Fruit fly (Drosophila melanogaster) whole organism, embryonic: Measurements from ENCODE around the gene Acn.

Experiments
- Abd-B ChIP-seq: fragments of 200-800 bp; sonication (Bioruptor generic); optimal IDR thresholded peaks from 2 replicates; lab custom pipeline; 2018; ENCODE audit warnings: missing biosample characterization, mild to moderate bottlenecking, missing genetic modification characterization, moderate library complexity
- Atf3 ChIP-seq: fragments of 200-800 bp; sonication (Bioruptor generic); optimal IDR thresholded peaks from 3 replicates; lab custom pipeline; 2016; ENCODE audit warnings: missing biosample characterization, missing genetic modification characterization
- CG14014 ChIP-seq: fragments of 200-800 bp; sonication (Bioruptor generic); IDR thresholded peaks from 2 replicates; pipeline ENCODE4 v1.3.6; 2022; ENCODE audit warnings: missing biosample characterization, missing genetic modification characterization
- CG14050 ChIP-seq: fragments of 200-800 bp; sonication (Bioruptor generic); IDR thresholded peaks from 3 replicates; pipeline ENCODE4 v1.3.6; 2022; ENCODE audit warnings: missing biosample characterization, missing genetic modification characterization
- CG18764 ChIP-seq: fragments of 200-800 bp; sonication (Bioruptor generic); optimal IDR thresholded peaks from 3 replicates; lab custom pipeline; 2016; ENCODE audit warnings: missing biosample characterization, missing genetic modification characterization
- CG2199 ChIP-seq: fragments of 200-800 bp; sonication (Bioruptor generic); IDR thresholded peaks from 3 replicates; pipeline ENCODE4 v1.3.6; 2022; ENCODE audit warnings: missing biosample characterization, missing genetic modification characterization
- CG5953 ChIP-seq: fragments of 200-800 bp; sonication (Bioruptor generic); IDR thresholded peaks from 2 replicates; pipeline ENCODE4 v1.3.6; 2022; ENCODE audit warnings: missing biosample characterization, missing genetic modification characterization
- CG6254 ChIP-seq: fragments of 200-800 bp; sonication (Bioruptor generic); optimal IDR thresholded peaks from 3 replicates; lab custom pipeline; 2017; ENCODE audit warnings: mild to moderate bottlenecking, missing biosample characterization, missing genetic modification reagents, missing genetic modification characterization
- CG7271 ChIP-seq: fragments of 200-800 bp; sonication (Bioruptor generic); optimal IDR thresholded peaks from 2 replicates; lab custom pipeline; 2018; ENCODE audit warnings: missing biosample characterization, mild to moderate bottlenecking, missing genetic modification characterization, moderate library complexity
- CG7928 ChIP-seq: fragments of 200-800 bp; sonication (Bioruptor generic); optimal IDR thresholded peaks from 2 replicates; lab custom pipeline; 2017; ENCODE audit warnings: missing biosample characterization, mild to moderate bottlenecking, missing genetic modification characterization
- CG8281 ChIP-seq: fragments of 200-800 bp; sonication (Bioruptor generic); optimal IDR thresholded peaks from 2 replicates; lab custom pipeline; 2018; ENCODE audit warnings: missing biosample characterization, mild to moderate bottlenecking, missing genetic modification characterization, moderate library complexity
- CG8765 ChIP-seq: fragments of 200-800 bp; sonication (Bioruptor generic); IDR thresholded peaks from 2 replicates; pipeline ENCODE4 v1.3.6; 2022; ENCODE audit warnings: missing biosample characterization, missing genetic modification characterization
- CG9817 ChIP-seq: fragments of 200-800 bp; sonication (Bioruptor generic); optimal IDR thresholded peaks from 2 replicates; lab custom pipeline; 2018; ENCODE audit warnings: missing biosample characterization, mild to moderate bottlenecking, missing genetic modification characterization, moderate library complexity
- CG9932 ChIP-seq: fragments of 200-800 bp; sonication (Bioruptor generic); IDR thresholded peaks from 2 replicates; pipeline ENCODE4 v1.3.6; 2022; ENCODE audit warnings: missing biosample characterization, missing genetic modification characterization
- CoRest ChIP-seq: fragments of 200-800 bp; sonication (Bioruptor generic); optimal IDR thresholded peaks from 3 replicates; lab custom pipeline; 2018; ENCODE audit warnings: missing biosample characterization, mild to moderate bottlenecking, missing genetic modification characterization, moderate library complexity
- D19A ChIP-seq: fragments of 200-800 bp; optimal IDR thresholded peaks from 3 replicates; lab custom pipeline; 2019; ENCODE audit warnings: missing biosample characterization, mild to moderate bottlenecking, missing genetic modification characterization, moderate library complexity
- Dll ChIP-seq: fragments of 200-800 bp; sonication (Bioruptor generic); IDR thresholded peaks from 4 replicates; pipeline ENCODE4 v1.3.6; 2022; ENCODE audit warnings: missing biosample characterization, missing genetic modification characterization; ENCODE audit not compliant: partially characterized antibody
- Dp ChIP-seq: fragments of 200-800 bp; sonication (Bioruptor generic); optimal IDR thresholded peaks from 2 replicates; lab custom pipeline; 2018; ENCODE audit warnings: missing biosample characterization, mild to moderate bottlenecking, missing genetic modification characterization, moderate library complexity
- Drgx ChIP-seq: fragments of 200-800 bp; sonication (Bioruptor generic); IDR thresholded peaks from 2 replicates; pipeline ENCODE4 v1.3.6; 2022; ENCODE audit warnings: missing biosample characterization, missing genetic modification characterization
- GATAe ChIP-seq: fragments of 200-800 bp; sonication (Bioruptor generic); conservative IDR thresholded peaks from 2 replicates; pipeline ENCODE4 v1.3.6; 2022; ENCODE audit warnings: missing biosample characterization, missing genetic modification characterization
- HLHmδ ChIP-seq: fragments of 200-800 bp; sonication (Bioruptor generic); optimal IDR thresholded peaks from 2 replicates; lab custom pipeline; 2018; ENCODE audit warnings: missing biosample characterization, mild to moderate bottlenecking, missing genetic modification characterization, moderate library complexity
- Hmx ChIP-seq: fragments of 200-800 bp; sonication (Bioruptor generic); optimal IDR thresholded peaks from 2 replicates; lab custom pipeline; 2016; ENCODE audit warnings: missing biosample characterization, missing genetic modification characterization
- Meics ChIP-seq: fragments of 200-800 bp; sonication (Bioruptor generic); optimal IDR thresholded peaks from 2 replicates; lab custom pipeline; 2017; ENCODE audit warnings: missing biosample characterization, mild to moderate bottlenecking, missing genetic modification characterization
- Nf-YB ChIP-seq: fragments of 200-800 bp; sonication (Bioruptor generic); optimal IDR thresholded peaks from 3 replicates; lab custom pipeline; 2019; ENCODE audit warnings: missing biosample characterization, mild to moderate bottlenecking, missing genetic modification characterization, moderate library complexity
- Nf-YC ChIP-seq: fragments of 200-800 bp; optimal IDR thresholded peaks from 3 replicates; lab custom pipeline; 2019; ENCODE audit warnings: missing biosample characterization, mild to moderate bottlenecking, missing genetic modification characterization, moderate library complexity
- Usf ChIP-seq: fragments of 200-800 bp; sonication (Bioruptor generic); optimal IDR thresholded peaks from 2 replicates; lab custom pipeline; 2017; ENCODE audit warnings: missing genotype, missing biosample characterization, missing genetic modification characterization
- Xrp1 ChIP-seq: fragments of 200-800 bp; sonication (Bioruptor generic); IDR thresholded peaks from 2 replicates; pipeline ENCODE4 v1.3.6; 2022; ENCODE audit warnings: missing biosample characterization, missing genetic modification characterization
- al ChIP-seq: fragments of 200-800 bp; sonication (Bioruptor generic); IDR thresholded peaks from 2 replicates; pipeline ENCODE4 v1.3.6; 2022; ENCODE audit warnings: missing biosample characterization, missing genetic modification characterization
- ap ChIP-seq: fragments of 200-800 bp; sonication (Bioruptor generic); IDR thresholded peaks from 2 replicates; pipeline ENCODE4 v1.3.6; 2022; ENCODE audit warnings: missing biosample characterization, missing genetic modification characterization
- ara ChIP-seq: fragments of 200-800 bp; sonication (Bioruptor generic); IDR thresholded peaks from 2 replicates; pipeline ENCODE4 v1.3.6; 2022; ENCODE audit warnings: missing biosample characterization, missing genetic modification characterization
- ato ChIP-seq: fragments of 200-800 bp; sonication (Bioruptor generic); IDR thresholded peaks from 2 replicates; pipeline ENCODE4 v1.3.6; 2022; ENCODE audit warnings: missing biosample characterization, missing genetic modification characterization; ENCODE audit not compliant: partially characterized antibody
- az2 ChIP-seq: fragments of 200-800 bp; sonication (Bioruptor generic); optimal IDR thresholded peaks from 3 replicates; lab custom pipeline; 2016; ENCODE audit warnings: missing biosample characterization, missing genetic modification characterization
- bcd ChIP-seq: fragments of 200-800 bp; sonication (Bioruptor generic); optimal IDR thresholded peaks from 2 replicates; lab custom pipeline; 2017; ENCODE audit warnings: missing biosample characterization, mild to moderate bottlenecking, missing genetic modification characterization
- croc ChIP-seq: fragments of 200-800 bp; sonication (Bioruptor generic); conservative IDR thresholded peaks from 3 replicates; pipeline ENCODE4 v1.3.6; 2022; ENCODE audit warnings: missing biosample characterization, missing genetic modification characterization
- crp ChIP-seq, 2 experiments: fragments of 200-800 bp; sonication (Bioruptor generic); optimal IDR thresholded peaks; 2 replicates in 1 of 2; 3 replicates in 1 of 2; lab custom pipeline; 2017; ENCODE audit warnings: missing biosample characterization in 2 of 2, missing genetic modification characterization in 2 of 2, mild to moderate bottlenecking in 1 of 2, moderate library complexity in 1 of 2
- cwo ChIP-seq: fragments of 200-800 bp; sonication (Bioruptor generic); optimal IDR thresholded peaks from 3 replicates; lab custom pipeline; 2017; ENCODE audit warnings: missing biosample characterization, missing genetic modification characterization, mild to moderate bottlenecking, moderate library complexity, missing genetic modification reagents
- da ChIP-seq: fragments of 200-800 bp; sonication (Bioruptor generic); optimal IDR thresholded peaks from 2 replicates; lab custom pipeline; 2016; ENCODE audit warnings: missing biosample characterization, missing genetic modification characterization
- dan ChIP-seq: fragments of 200-800 bp; sonication (Bioruptor generic); IDR thresholded peaks from 2 replicates; pipeline ENCODE4 v1.3.6; 2022; ENCODE audit warnings: missing biosample characterization, missing genetic modification characterization
- dysf ChIP-seq: fragments of 200-800 bp; sonication (Bioruptor generic); IDR thresholded peaks from 3 replicates; pipeline ENCODE4 v1.3.6; 2022; ENCODE audit warnings: missing biosample characterization, missing genetic modification characterization
- hkb ChIP-seq, 2 experiments: fragments of 200-800 bp in 1 of 2; fragments of >200 bp in 1 of 2; sonication (Bioruptor generic) in 1 of 2; IDR thresholded peaks in 1 of 2; optimal IDR thresholded peaks in 1 of 2; 2 replicates each; pipeline versions ENCODE4 v1.3.6 to Lab custom; 2017 to 2022; ENCODE audit warnings: missing biosample characterization in 1 of 2, missing genetic modification characterization in 1 of 2
- jing ChIP-seq: fragments of 200-800 bp; sonication (Bioruptor generic); optimal IDR thresholded peaks from 2 replicates; lab custom pipeline; 2018; ENCODE audit warnings: missing biosample characterization, mild to moderate bottlenecking, missing genetic modification characterization
- klu ChIP-seq: fragments of 200-800 bp; sonication (Bioruptor generic); IDR thresholded peaks from 2 replicates; pipeline ENCODE4 v1.3.6; 2022; ENCODE audit warnings: missing biosample characterization, missing genetic modification characterization
- lilli ChIP-seq: fragments of 200-800 bp; sonication (Bioruptor generic); optimal IDR thresholded peaks from 3 replicates; lab custom pipeline; 2016; ENCODE audit warnings: missing biosample characterization, missing genetic modification characterization
- lov ChIP-seq, 2 experiments: fragments of 200-800 bp in 1 of 2; fragments of >200 bp in 1 of 2; sonication (Bioruptor generic) in 1 of 2; IDR thresholded peaks in 1 of 2; optimal IDR thresholded peaks in 1 of 2; 2 replicates in 1 of 2; 3 replicates in 1 of 2; pipeline versions ENCODE4 v1.3.6 to Lab custom; 2017 to 2022; ENCODE audit warnings: missing biosample characterization in 1 of 2, missing genetic modification characterization in 1 of 2
- oc ChIP-seq: fragments of 200-800 bp; sonication (Bioruptor generic); optimal IDR thresholded peaks from 2 replicates; lab custom pipeline; 2018; ENCODE audit warnings: missing biosample characterization, mild to moderate bottlenecking, missing genetic modification characterization, moderate library complexity
- prd ChIP-seq, 3 experiments: fragments of >200 bp in 2 of 3; fragments of 200-800 bp in 1 of 3; sonication (Bioruptor generic) in 1 of 3; optimal IDR thresholded peaks in 2 of 3; IDR thresholded peaks in 1 of 3; 2 replicates in 2 of 3; 3 replicates in 1 of 3; pipeline versions ENCODE4 v1.3.6 to Lab custom; 2017 to 2022; ENCODE audit warnings: missing biosample characterization in 1 of 3, missing genetic modification characterization in 1 of 3
- schlank ChIP-seq: fragments of 200-800 bp; sonication (Bioruptor generic); optimal IDR thresholded peaks from 2 replicates; lab custom pipeline; 2018; ENCODE audit warnings: missing biosample characterization, mild to moderate bottlenecking, missing genetic modification characterization
- unc-4 ChIP-seq: fragments of 200-800 bp; sonication (Bioruptor generic); IDR thresholded peaks from 2 replicates; pipeline ENCODE4 v1.3.6; 2022; ENCODE audit warnings: missing biosample characterization, missing genetic modification characterization; ENCODE audit not compliant: partially characterized antibody

Acn gene

dm6 chr2L:19083320-19083764 lies 38.2 kb downstream of the Acn start (continued):
- TF ChIP-seq unc-4 = no peak
- TF ChIP-seq lov (optimal IDR thresholded peaks at IDR 0.05; lab: Kevin White, UChicago) = no peak
- TF ChIP-seq lov (GFP tag; IDR thresholded peaks at IDR 0.05; lab: Robert Waterston, UW) = no peak
- TF ChIP-seq jing (GFP tag; lab: Kevin White, UChicago) = no peak
- no peak for TF ChIP-seq cwo (GFP tag; lab: Kevin White, UChicago)
- no peak for TF ChIP-seq az2 (GFP tag; lab: Kevin White, UChicago)
- no peak for TF ChIP-seq D19A
- TF ChIP-seq Atf3 (GFP tag; lab: Kevin White, UChicago) = no peak
- no peak for TF ChIP-seq CG14050
- no peak for TF ChIP-seq CG5953 (GFP tag; lab: Robert Waterston, UW)
- TF ChIP-seq CG7928 = no peak
- TF ChIP-seq prd (optimal IDR thresholded peaks at IDR 0.05; lab: Kevin White, UChicago) = no peak
- TF ChIP-seq prd (GFP tag; IDR thresholded peaks at IDR 0.05; lab: Robert Waterston, UW) = no peak
- TF ChIP-seq Meics = no peak
- TF ChIP-seq ato (GFP tag; lab: Robert Waterston, UW) = no peak
- TF ChIP-seq dysf (GFP tag; lab: Robert Waterston, UW) = no peak
- TF ChIP-seq da (GFP tag; lab: Kevin White, UChicago) = no peak
- TF ChIP-seq croc (GFP tag; lab: Robert Waterston, UW) = no peak
- TF ChIP-seq Dp (GFP tag; lab: Kevin White, UChicago) = no peak
- no peak for TF ChIP-seq CG9817 (tag; lab: Kevin White, UChicago)
- peak; percentile 93 for TF ChIP-seq Nf-YB
- no peak for TF ChIP-seq HLHmδ
- no peak for TF ChIP-seq crp (GFP tag; optimal IDR thresholded peaks at IDR 0.05; lab: Kevin White, UChicago)
- no peak for TF ChIP-seq lilli
- TF ChIP-seq Nf-YC (tag; lab: Kevin White, UChicago) = peak; percentile 95
- no peak for TF ChIP-seq Xrp1 (GFP tag; lab: Robert Waterston, UW)
- TF ChIP-seq al = no peak
- no peak for TF ChIP-seq dan (GFP tag; lab: Robert Waterston, UW)
- no peak for TF ChIP-seq ara
- TF ChIP-seq Drgx (GFP tag; lab: Robert Waterston, UW) = peak; percentile 15; the same call in 1 of the 2 replicates
- no peak for TF ChIP-seq klu (GFP tag; lab: Robert Waterston, UW)
- TF ChIP-seq CG6254 (GFP tag; lab: Kevin White, UChicago) = peak; percentile 98
- no peak for TF ChIP-seq CoRest (tag; lab: Kevin White, UChicago)
- no peak for TF ChIP-seq Usf (GFP tag; lab: Kevin White, UChicago)
- TF ChIP-seq CG18764 (GFP tag; lab: Kevin White, UChicago) = no peak
- no peak for TF ChIP-seq CG2199 (GFP tag; lab: Robert Waterston, UW)
- no peak for TF ChIP-seq CG14014 (GFP tag; lab: Robert Waterston, UW)
- TF ChIP-seq ap = no peak
- TF ChIP-seq hkb (optimal IDR thresholded peaks at IDR 0.05; lab: Kevin White, UChicago) = no peak
- TF ChIP-seq hkb (GFP tag; IDR thresholded peaks at IDR 0.05; lab: Robert Waterston, UW) = no peak
- no peak for TF ChIP-seq Hmx (GFP tag; lab: Kevin White, UChicago)

dm6 chr2L:19088895-19089294 lies 43.7 kb downstream of the Acn start:
- TF ChIP-seq CG9932 (GFP tag; lab: Robert Waterston, UW) (no peak), GATAe (GFP tag; lab: Robert Waterston, UW) (no peak), CG7271 (tag; lab: Kevin White, UChicago) (no peak), Dll (GFP tag; lab: Robert Waterston, UW) (no peak), CG8281 (tag; lab: Kevin White, UChicago) (peak; percentile 94), oc (tag; lab: Kevin White, UChicago) (peak; percentile 3), CG8765 (GFP tag; lab: Robert Waterston, UW) (no peak), da (GFP tag; lab: Kevin White, UChicago) (no peak), klu (GFP tag; lab: Robert Waterston, UW) (no peak), bcd (no peak), Abd-B (GFP tag; lab: Kevin White, UChicago) (no peak), schlank (no peak)
